Fruit fly (Drosophila melanogaster) whole organism, prepupa: ENCODE measurements around the gene Nplp3.

Experiments
- CG11902 ChIP-seq: fragments of 200-800 bp; sonication (Bioruptor generic); optimal IDR thresholded peaks from 3 replicates; lab custom pipeline; 2016; ENCODE audit warnings: missing biosample characterization, missing genetic modification characterization
- CG6808 ChIP-seq: fragments of 200-800 bp; sonication (Bioruptor generic); optimal IDR thresholded peaks from 3 replicates; lab custom pipeline; 2017; ENCODE audit warnings: missing biosample characterization, missing genetic modification characterization, mild to moderate bottlenecking, moderate library complexity, missing genetic modification reagents
- CG7368 ChIP-seq: fragments of 200-800 bp; sonication (Bioruptor generic); optimal IDR thresholded peaks from 3 replicates; lab custom pipeline; 2016; ENCODE audit warnings: missing biosample characterization, missing genetic modification characterization
- Gug ChIP-seq: fragments of 200-800 bp; sonication (Bioruptor generic); IDR thresholded peaks from 2 replicates; pipeline ENCODE4 v1.3.6; 2022; ENCODE audit warnings: missing biosample characterization, missing genetic modification characterization
- Hr4 ChIP-seq: fragments of 200-800 bp; sonication (Bioruptor generic); optimal IDR thresholded peaks from 3 replicates; lab custom pipeline; 2016; ENCODE audit warnings: missing biosample characterization, missing genetic modification characterization
- acj6 ChIP-seq: fragments of 200-800 bp; sonication (Bioruptor generic); optimal IDR thresholded peaks from 3 replicates; lab custom pipeline; 2016; ENCODE audit warnings: missing biosample characterization, missing genetic modification characterization
- cyc ChIP-seq: fragments of 200-800 bp; sonication (Bioruptor generic); optimal IDR thresholded peaks from 3 replicates; lab custom pipeline; 2016; ENCODE audit warnings: missing biosample characterization, missing genetic modification characterization
- eg ChIP-seq: fragments of 200-800 bp; sonication (Bioruptor generic); IDR thresholded peaks from 3 replicates; pipeline ENCODE4 v1.3.6; 2022; ENCODE audit warnings: missing biosample characterization, missing genetic modification characterization
- topi ChIP-seq: fragments of 200-800 bp; sonication (Bioruptor generic); optimal IDR thresholded peaks from 3 replicates; lab custom pipeline; 2016; ENCODE audit warnings: missing biosample characterization, missing genetic modification characterization

DNA sequence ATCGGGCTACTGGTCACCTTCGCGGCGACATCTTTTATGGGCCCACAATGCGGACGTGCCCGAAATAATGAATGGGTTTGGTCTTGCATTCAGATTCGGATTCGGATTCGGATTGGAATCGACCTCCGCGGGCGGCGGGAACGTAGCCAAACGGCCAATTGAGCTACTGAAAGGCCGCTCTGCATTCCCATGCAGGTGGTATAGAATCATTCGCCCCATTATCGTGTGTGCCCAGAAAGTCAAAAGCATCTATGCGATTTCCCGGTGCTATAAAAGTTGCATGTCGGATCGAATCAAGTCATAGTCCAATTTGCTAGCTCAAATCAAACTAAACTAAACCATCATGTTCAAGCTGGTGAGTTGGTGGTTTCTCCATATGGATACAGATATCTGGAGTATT is 48.7 kb upstream of the Nplp3 start, which contains the start of gene CG13068:
- TF ChIP-seq CG11902 = no peak
- no peak for TF ChIP-seq CG7368 (GFP tag; lab: Kevin White, UChicago)
- no peak for TF ChIP-seq Gug
- TF ChIP-seq topi (GFP tag; lab: Kevin White, UChicago) = no peak
- no peak for TF ChIP-seq acj6 (GFP tag; lab: Kevin White, UChicago)
- TF ChIP-seq eg (GFP tag; lab: Robert Waterston, UW) = no peak
- no peak for TF ChIP-seq CG6808
- TF ChIP-seq Hr4 (GFP tag; lab: Kevin White, UChicago) = no peak
- no peak for TF ChIP-seq cyc (GFP tag; lab: Kevin White, UChicago)
